Fruit fly (Drosophila melanogaster): ENCODE measurements around the gene Octbeta2R.

Gene Octbeta2R

dm6 chr3R:12595187-12595889 is at the start of gene Octbeta2R:
TSS of gene Octbeta2R (minus strand) at chr3R:12595725.
- TF ChIP-seq CTCF (optimal IDR thresholded peaks at IDR 0.05) (no peak), CG8478 (optimal IDR thresholded peaks at IDR 0.05) (no peak)

dm6 chr3R:12644621-12645310 is 49.2 kb upstream of the Octbeta2R start:
- TF ChIP-seq CG8478 (optimal IDR thresholded peaks at IDR 0.05) (no peak), CTCF (optimal IDR thresholded peaks at IDR 0.05) (no peak)

- no peak for TF ChIP-seq CG8478 (optimal IDR thresholded peaks at IDR 0.05)
- TF ChIP-seq CTCF (optimal IDR thresholded peaks at IDR 0.05): no peak
Observed at dm6 chr3R:12642051-12642532, 46.6 kb upstream of the Octbeta2R start, which contains the start of gene CG6753. TSS of gene CG6753 (minus strand) at chr3R:12642482.

- TF ChIP-seq CG8478 (optimal IDR thresholded peaks at IDR 0.05) (no peak), CTCF (optimal IDR thresholded peaks at IDR 0.05) (no peak)
Observed at dm6 chr3R:12641620-12642019, 46.1 kb upstream of the Octbeta2R start.

- TF ChIP-seq CG8478 (optimal IDR thresholded peaks at IDR 0.05) (no peak), CTCF (optimal IDR thresholded peaks at IDR 0.05) (peak; percentile 62 to 74)
Observed at dm6 chr3R:12637961-12638531, 42.5 kb upstream of the Octbeta2R start, which contains the start of gene CG11608. TSS of gene CG11608 (plus strand) at chr3R:12638481.

dm6 chr3R:12636240-12636639 is 40.7 kb upstream of the Octbeta2R start, which contains the start of gene CG11600:
TSS of gene CG11600 (plus strand) at chr3R:12636540.
- TF ChIP-seq CTCF (optimal IDR thresholded peaks at IDR 0.05): no peak
- TF ChIP-seq CG8478 (optimal IDR thresholded peaks at IDR 0.05): no peak

dm6 chr3R:12634617-12635016 is 39.1 kb upstream of the Octbeta2R start, which contains the start of gene CG11598:
TSS of gene CG11598 (plus strand) at chr3R:12634917.
- TF ChIP-seq CTCF (optimal IDR thresholded peaks at IDR 0.05): no peak
- TF ChIP-seq CG8478 (optimal IDR thresholded peaks at IDR 0.05): no peak

- TF ChIP-seq CG8478 (optimal IDR thresholded peaks at IDR 0.05) (no peak), CTCF (optimal IDR thresholded peaks at IDR 0.05) (no peak)
Observed at dm6 chr3R:12633059-12633458, 37.5 kb upstream of the Octbeta2R start, which contains the start of gene CG18530. TSS of gene CG18530 (plus strand) at chr3R:12633359.

- peak in 1 of 2 experiments; percentile 9 for TF ChIP-seq CTCF (optimal IDR thresholded peaks at IDR 0.05)
- no peak for TF ChIP-seq CG8478 (optimal IDR thresholded peaks at IDR 0.05)
Observed at dm6 chr3R:12630369-12630768, 34.8 kb upstream of the Octbeta2R start, which contains the start of gene Not10. TSS of gene Not10 (plus strand) at chr3R:12630647.

dm6 chr3R:12628395-12628928 is 32.9 kb upstream of the Octbeta2R start:
- TF ChIP-seq CTCF (optimal IDR thresholded peaks at IDR 0.05) (no peak), CG8478 (optimal IDR thresholded peaks at IDR 0.05) (no peak)

dm6 chr3R:12627691-12628148 is 32.2 kb upstream of the Octbeta2R start, which contains the start of the genes Vha55 and Snx3:
TSS of gene Vha55 (minus strand) at chr3R:12627829.
TSS of gene Snx3 (plus strand) at chr3R:12628031.
- TF ChIP-seq CG8478 (optimal IDR thresholded peaks at IDR 0.05) (no peak), CTCF (optimal IDR thresholded peaks at IDR 0.05) (peak; percentile 79 to 90)

dm6 chr3R:12626674-12627382 is 31.3 kb upstream of the Octbeta2R start:
- TF ChIP-seq CTCF (optimal IDR thresholded peaks at IDR 0.05) (no peak), CG8478 (optimal IDR thresholded peaks at IDR 0.05) (no peak)

- no peak for TF ChIP-seq CTCF (optimal IDR thresholded peaks at IDR 0.05)
- TF ChIP-seq CG8478 (optimal IDR thresholded peaks at IDR 0.05): no peak
Observed at dm6 chr3R:12624913-12625312, 29.4 kb upstream of the Octbeta2R start.

dm6 chr3R:12622778-12623177 is 27.3 kb upstream of the Octbeta2R start:
- TF ChIP-seq CTCF (optimal IDR thresholded peaks at IDR 0.05) (no peak), CG8478 (optimal IDR thresholded peaks at IDR 0.05) (no peak)
